Fruit fly (Drosophila melanogaster) whole organism, embryonic: ENCODE measurements around the gene CG17029.

Source experiments
- BtbVII ChIP-seq: fragments of 200-800 bp; sonication (Bioruptor generic); optimal IDR thresholded peaks from 3 replicates; lab custom pipeline; 2017; ENCODE audit warnings: missing biosample characterization, mild to moderate bottlenecking, missing genetic modification characterization
- CG1024 ChIP-seq: fragments of 200-800 bp; sonication (Bioruptor generic); IDR thresholded peaks from 2 replicates; pipeline ENCODE4 v1.3.6; 2022; ENCODE audit warnings: missing biosample characterization, missing genetic modification characterization
- CG11696 ChIP-seq: fragments of 200-800 bp; sonication (Bioruptor generic); IDR thresholded peaks from 2 replicates; pipeline ENCODE4 v1.3.6; 2022; ENCODE audit warnings: missing biosample characterization, missing genetic modification characterization
- CG14050 ChIP-seq: fragments of 200-800 bp; sonication (Bioruptor generic); IDR thresholded peaks from 3 replicates; pipeline ENCODE4 v1.3.6; 2022; ENCODE audit warnings: missing biosample characterization, missing genetic modification characterization
- CG15479 ChIP-seq: fragments of 200-800 bp; sonication (Bioruptor generic); optimal IDR thresholded peaks from 3 replicates; lab custom pipeline; 2019; ENCODE audit warnings: missing biosample characterization, mild to moderate bottlenecking, missing genetic modification characterization, moderate library complexity
- CG15601 ChIP-seq: fragments of 200-800 bp; sonication (Bioruptor generic); optimal IDR thresholded peaks from 3 replicates; lab custom pipeline; 2019; ENCODE audit warnings: missing biosample characterization, mild to moderate bottlenecking, missing genetic modification characterization, moderate library complexity
- CG15696 ChIP-seq: fragments of 200-800 bp; sonication (Bioruptor generic); optimal IDR thresholded peaks from 2 replicates; lab custom pipeline; 2019; ENCODE audit warnings: missing biosample characterization, mild to moderate bottlenecking, missing genetic modification characterization, moderate library complexity
- CG1832 ChIP-seq: fragments of 200-800 bp; sonication (Bioruptor generic); optimal IDR thresholded peaks from 2 replicates; lab custom pipeline; 2017; ENCODE audit warnings: missing biosample characterization, mild to moderate bottlenecking, missing genetic modification characterization, inconsistent platforms
- CG2678 ChIP-seq: fragments of 200-800 bp; sonication (Bioruptor generic); optimal IDR thresholded peaks from 3 replicates; lab custom pipeline; 2019; ENCODE audit warnings: missing biosample characterization, mild to moderate bottlenecking, missing genetic modification characterization, moderate library complexity
- CG3065 ChIP-seq: fragments of 200-800 bp; sonication (Bioruptor generic); optimal IDR thresholded peaks from 2 replicates; lab custom pipeline; 2016; ENCODE audit warnings: missing biosample characterization, missing genetic modification characterization
- CG31441 ChIP-seq: fragments of 200-800 bp; sonication (Bioruptor generic); IDR thresholded peaks from 2 replicates; pipeline ENCODE4 v1.3.6; 2022; ENCODE audit warnings: missing biosample characterization, missing genetic modification characterization
- CG3163 ChIP-seq: fragments of 200-800 bp; sonication (Bioruptor generic); optimal IDR thresholded peaks from 3 replicates; lab custom pipeline; 2016; ENCODE audit warnings: missing biosample characterization, missing genetic modification characterization
- CG33213 ChIP-seq: fragments of 200-800 bp; sonication (Bioruptor generic); optimal IDR thresholded peaks from 3 replicates; lab custom pipeline; 2016; ENCODE audit warnings: missing biosample characterization, missing genetic modification characterization
- CG34224 ChIP-seq: fragments of 200-800 bp; sonication (Bioruptor generic); IDR thresholded peaks from 3 replicates; pipeline ENCODE4 v1.3.6; 2022; ENCODE audit warnings: missing biosample characterization, missing genetic modification characterization; ENCODE audit not compliant: partially characterized antibody
- CG4282 ChIP-seq: fragments of 200-800 bp; sonication (Bioruptor generic); optimal IDR thresholded peaks from 2 replicates; lab custom pipeline; 2016; ENCODE audit warnings: missing biosample characterization, missing genetic modification characterization
- CG6765 ChIP-seq: fragments of 200-800 bp; sonication (Bioruptor generic); optimal IDR thresholded peaks from 3 replicates; lab custom pipeline; 2017; ENCODE audit warnings: missing biosample characterization, mild to moderate bottlenecking, missing genetic modification characterization
- CG7271 ChIP-seq: fragments of 200-800 bp; sonication (Bioruptor generic); optimal IDR thresholded peaks from 2 replicates; lab custom pipeline; 2018; ENCODE audit warnings: missing biosample characterization, mild to moderate bottlenecking, missing genetic modification characterization, moderate library complexity
- CG9609 ChIP-seq: fragments of 200-800 bp; sonication (Bioruptor generic); optimal IDR thresholded peaks from 3 replicates; lab custom pipeline; 2016; ENCODE audit warnings: missing biosample characterization, missing genetic modification characterization
- CkIIα-i1 ChIP-seq: fragments of 200-800 bp; sonication (Bioruptor generic); IDR thresholded peaks from 2 replicates; pipeline ENCODE4 v1.3.6; 2022; ENCODE audit warnings: missing biosample characterization, missing genetic modification characterization
- Doc2 ChIP-seq: fragments of 200-800 bp; sonication (Bioruptor generic); IDR thresholded peaks from 2 replicates; pipeline ENCODE4 v1.3.6; 2022; ENCODE audit warnings: missing biosample characterization, missing genetic modification characterization
- E2f2 ChIP-seq: fragments of 200-800 bp; sonication (Bioruptor generic); IDR thresholded peaks from 2 replicates; pipeline ENCODE4 v1.3.6; 2022; ENCODE audit warnings: missing biosample characterization, missing genetic modification characterization
- Hand ChIP-seq: fragments of 200-800 bp; sonication (Bioruptor generic); optimal IDR thresholded peaks from 2 replicates; lab custom pipeline; 2017; ENCODE audit warnings: mild to moderate bottlenecking, missing biosample characterization, missing genetic modification reagents, missing genetic modification characterization
- NK7.1 ChIP-seq: fragments of 200-800 bp; sonication (Bioruptor generic); optimal IDR thresholded peaks from 3 replicates; lab custom pipeline; 2016; ENCODE audit warnings: missing biosample characterization, missing genetic modification characterization
- PHDP ChIP-seq: fragments of 200-800 bp; sonication (Bioruptor generic); optimal IDR thresholded peaks from 3 replicates; lab custom pipeline; 2018; ENCODE audit warnings: missing biosample characterization, mild to moderate bottlenecking, missing genetic modification characterization, moderate library complexity
- Ptx1 ChIP-seq: fragments of 200-800 bp; sonication (Bioruptor generic); IDR thresholded peaks from 2 replicates; pipeline ENCODE4 v1.3.6; 2022; ENCODE audit warnings: missing biosample characterization, missing genetic modification characterization
- Sin3A ChIP-seq: fragments of >200 bp; optimal IDR thresholded peaks from 2 replicates; lab custom pipeline; 2018
- Stat92E ChIP-seq, 3 experiments: fragments of >200 bp in 2 of 3; fragments of 200-800 bp in 1 of 3; sonication (Bioruptor generic) in 1 of 3; optimal IDR thresholded peaks; 2 replicates each; lab custom pipeline; 2017 to 2019; ENCODE audit warnings: missing biosample characterization in 3 of 3, missing genetic modification characterization in 3 of 3, mild to moderate bottlenecking in 1 of 3, moderate library complexity in 1 of 3
- abd-A ChIP-seq: fragments of 200-800 bp; sonication (Bioruptor generic); optimal IDR thresholded peaks from 3 replicates; lab custom pipeline; 2019; ENCODE audit warnings: missing biosample characterization, mild to moderate bottlenecking, missing genetic modification characterization, moderate library complexity
- ap ChIP-seq: fragments of 200-800 bp; sonication (Bioruptor generic); IDR thresholded peaks from 2 replicates; pipeline ENCODE4 v1.3.6; 2022; ENCODE audit warnings: missing biosample characterization, missing genetic modification characterization
- az2 ChIP-seq: fragments of 200-800 bp; sonication (Bioruptor generic); optimal IDR thresholded peaks from 3 replicates; lab custom pipeline; 2016; ENCODE audit warnings: missing biosample characterization, missing genetic modification characterization
- bsh ChIP-seq, 2 experiments: fragments of 200-800 bp; sonication (Bioruptor generic); optimal IDR thresholded peaks; 2 replicates each; lab custom pipeline; 2017 to 2018; ENCODE audit warnings: mild to moderate bottlenecking in 2 of 2, missing biosample characterization in 2 of 2, missing genetic modification characterization in 2 of 2, moderate library complexity in 1 of 2
- croc ChIP-seq: fragments of 200-800 bp; sonication (Bioruptor generic); conservative IDR thresholded peaks from 3 replicates; pipeline ENCODE4 v1.3.6; 2022; ENCODE audit warnings: missing biosample characterization, missing genetic modification characterization
- da ChIP-seq: fragments of 200-800 bp; sonication (Bioruptor generic); optimal IDR thresholded peaks from 2 replicates; lab custom pipeline; 2016; ENCODE audit warnings: missing biosample characterization, missing genetic modification characterization
- dm ChIP-seq: fragments of 200-800 bp; sonication (Bioruptor generic); optimal IDR thresholded peaks from 3 replicates; lab custom pipeline; 2016; ENCODE audit warnings: missing biosample characterization, missing genetic modification characterization
- ems ChIP-seq: fragments of 200-800 bp; sonication (Bioruptor generic); optimal IDR thresholded peaks from 3 replicates; lab custom pipeline; 2016; ENCODE audit warnings: missing biosample characterization, missing genetic modification characterization
- eyg ChIP-seq: fragments of 200-800 bp; sonication (Bioruptor generic); optimal IDR thresholded peaks from 3 replicates; lab custom pipeline; 2016; ENCODE audit warnings: missing biosample characterization, missing genetic modification characterization
- fd64A ChIP-seq: fragments of 200-800 bp; sonication (Bioruptor generic); optimal IDR thresholded peaks from 3 replicates; lab custom pipeline; 2018; ENCODE audit warnings: missing biosample characterization, mild to moderate bottlenecking, missing genetic modification characterization
- jing ChIP-seq: fragments of 200-800 bp; sonication (Bioruptor generic); optimal IDR thresholded peaks from 2 replicates; lab custom pipeline; 2018; ENCODE audit warnings: missing biosample characterization, mild to moderate bottlenecking, missing genetic modification characterization
- nau ChIP-seq: fragments of 200-800 bp; sonication (Bioruptor generic); optimal IDR thresholded peaks from 3 replicates; lab custom pipeline; 2017; ENCODE audit warnings: missing biosample characterization, mild to moderate bottlenecking, missing genetic modification characterization, missing genetic modification reagents
- nerfin-1 ChIP-seq: fragments of 200-800 bp; sonication (Bioruptor generic); optimal IDR thresholded peaks from 3 replicates; lab custom pipeline; 2019; ENCODE audit warnings: missing biosample characterization, mild to moderate bottlenecking, missing genetic modification characterization, moderate library complexity
- nerfin-2 ChIP-seq: fragments of 200-800 bp; sonication (Bioruptor generic); IDR thresholded peaks from 2 replicates; pipeline ENCODE4 v1.3.6; 2022; ENCODE audit warnings: missing biosample characterization, missing genetic modification characterization; ENCODE audit not compliant: partially characterized antibody
- org-1 ChIP-seq: fragments of 200-800 bp; sonication (Bioruptor generic); optimal IDR thresholded peaks from 2 replicates; lab custom pipeline; 2017; ENCODE audit warnings: missing biosample characterization, missing genetic modification characterization
- prd ChIP-seq, 3 experiments: fragments of >200 bp in 2 of 3; fragments of 200-800 bp in 1 of 3; sonication (Bioruptor generic) in 1 of 3; optimal IDR thresholded peaks in 2 of 3; IDR thresholded peaks in 1 of 3; 2 replicates in 2 of 3; 3 replicates in 1 of 3; pipeline versions ENCODE4 v1.3.6 to Lab custom; 2017 to 2022; ENCODE audit warnings: missing biosample characterization in 1 of 3, missing genetic modification characterization in 1 of 3
- pzg ChIP-seq: fragments of 200-800 bp; sonication (Bioruptor generic); optimal IDR thresholded peaks from 3 replicates; lab custom pipeline; 2018; ENCODE audit warnings: missing biosample characterization, mild to moderate bottlenecking, missing genetic modification characterization, moderate library complexity
- salm ChIP-seq: fragments of 200-800 bp; sonication (Bioruptor generic); optimal IDR thresholded peaks from 2 replicates; lab custom pipeline; 2018; ENCODE audit warnings: missing biosample characterization, mild to moderate bottlenecking, missing genetic modification characterization
- sisA ChIP-seq: fragments of 200-800 bp; sonication (Bioruptor generic); IDR thresholded peaks from 2 replicates; pipeline ENCODE4 v1.3.6; 2022; ENCODE audit warnings: missing biosample characterization, missing genetic modification characterization
- tll ChIP-seq, 2 experiments: fragments of 200-800 bp in 1 of 2; fragments of >200 bp in 1 of 2; sonication (Bioruptor generic) in 1 of 2; optimal IDR thresholded peaks; 2 replicates each; lab custom pipeline; 2017 to 2019; ENCODE audit warnings: missing biosample characterization in 2 of 2, missing genetic modification characterization in 2 of 2, mild to moderate bottlenecking in 1 of 2, moderate library complexity in 1 of 2
- vvl ChIP-seq: fragments of 200-800 bp; sonication (Bioruptor generic); IDR thresholded peaks from 2 replicates; pipeline ENCODE4 v1.3.6; 2022; ENCODE audit warnings: missing biosample characterization, missing genetic modification characterization
- wdn ChIP-seq: fragments of 200-800 bp; sonication (Bioruptor generic); IDR thresholded peaks from 2 replicates; pipeline ENCODE4 v1.3.6; 2022; ENCODE audit warnings: missing biosample characterization, missing genetic modification characterization
- zen ChIP-seq: fragments of 200-800 bp; sonication (Bioruptor generic); optimal IDR thresholded peaks from 3 replicates; lab custom pipeline; 2018; ENCODE audit warnings: missing biosample characterization, mild to moderate bottlenecking, missing genetic modification characterization, moderate library complexity
- zf30C ChIP-seq: fragments of 200-800 bp; sonication (Bioruptor generic); optimal IDR thresholded peaks from 3 replicates; lab custom pipeline; 2018; ENCODE audit warnings: missing biosample characterization, mild to moderate bottlenecking, missing genetic modification characterization

Gene CG17029

dm6 chr3L:15953892-15954291, 22.8 kb upstream of the CG17029 start (continued):
- TF ChIP-seq BtbVII (GFP tag; lab: Kevin White, UChicago) = no peak
- no peak for TF ChIP-seq CG31441 (GFP tag; lab: Robert Waterston, UW)
- TF ChIP-seq abd-A (tag; lab: Kevin White, UChicago) = peak; percentile 5
- no peak for TF ChIP-seq nerfin-2 (GFP tag; lab: Robert Waterston, UW)
- TF ChIP-seq eyg (GFP tag; lab: Kevin White, UChicago) = no peak
- TF ChIP-seq CG6765 (GFP tag; lab: Kevin White, UChicago) = no peak
- TF ChIP-seq Doc2 (GFP tag; lab: Robert Waterston, UW) = no peak
- peak; percentile 5 for TF ChIP-seq nerfin-1 (tag; lab: Kevin White, UChicago)
- TF ChIP-seq CG7271 = no peak
- no peak for TF ChIP-seq CG9609 (GFP tag; lab: Kevin White, UChicago)
- TF ChIP-seq pzg (GFP tag; lab: Kevin White, UChicago) = no peak
- TF ChIP-seq CG4282 = no peak
- no peak for TF ChIP-seq CG1024 (GFP tag; lab: Robert Waterston, UW)
- no peak for TF ChIP-seq ems (GFP tag; lab: Kevin White, UChicago)
- TF ChIP-seq CG14050 = no peak
- no peak for TF ChIP-seq jing
- TF ChIP-seq salm (tag; lab: Kevin White, UChicago) = no peak
- TF ChIP-seq ap = no peak
- TF ChIP-seq Sin3A (lab: Kevin White, UChicago) = no peak
- TF ChIP-seq wdn (GFP tag; lab: Robert Waterston, UW) = no peak
- TF ChIP-seq prd (optimal IDR thresholded peaks at IDR 0.05; lab: Kevin White, UChicago) = no peak
- TF ChIP-seq prd (GFP tag; IDR thresholded peaks at IDR 0.05; lab: Robert Waterston, UW) = peak; percentile 22; the same call in 1 of the 3 replicates
- no peak for TF ChIP-seq NK7.1 (GFP tag; lab: Kevin White, UChicago)
- TF ChIP-seq CG34224 (GFP tag; lab: Robert Waterston, UW) = no peak
- TF ChIP-seq CG15479 (GFP tag; lab: Kevin White, UChicago) = peak; percentile 11
- no peak for TF ChIP-seq CG33213 (GFP tag; lab: Kevin White, UChicago)
- TF ChIP-seq CG2678 (tag; lab: Kevin White, UChicago) = peak; percentile 29
- no peak for TF ChIP-seq fd64A (GFP tag; lab: Kevin White, UChicago)
- TF ChIP-seq Hand (GFP tag; lab: Kevin White, UChicago) = no peak
- TF ChIP-seq Ptx1 (GFP tag; lab: Robert Waterston, UW) = no peak
- TF ChIP-seq croc (GFP tag; lab: Robert Waterston, UW) = no peak
- no peak for TF ChIP-seq az2 (GFP tag; lab: Kevin White, UChicago)
- TF ChIP-seq nau = no peak
- no peak for TF ChIP-seq sisA (GFP tag; lab: Robert Waterston, UW)
- TF ChIP-seq da (GFP tag; lab: Kevin White, UChicago) = no peak
- peak; percentile 32 for TF ChIP-seq CG15696 (tag; lab: Kevin White, UChicago)
- no peak for TF ChIP-seq dm (GFP tag; lab: Kevin White, UChicago)
- TF ChIP-seq vvl = 0 out of 2 replicates have a peak, but pooled peaks have one; percentile 18
- peak in 1 of 2 experiments; percentile 79 for TF ChIP-seq tll (GFP tag; optimal IDR thresholded peaks at IDR 0.05; lab: Kevin White, UChicago)
- no peak for TF ChIP-seq CG11696 (GFP tag; lab: Robert Waterston, UW)
- TF ChIP-seq Stat92E (GFP tag; optimal IDR thresholded peaks at IDR 0.05; lab: Kevin White, UChicago) = no peak
- TF ChIP-seq CG15601 (tag; lab: Kevin White, UChicago) = no peak
- TF ChIP-seq PHDP (tag; lab: Kevin White, UChicago) = no peak
- no peak for TF ChIP-seq org-1 (GFP tag; lab: Kevin White, UChicago)
- no peak for TF ChIP-seq CG3163 (GFP tag; lab: Kevin White, UChicago)
- TF ChIP-seq E2f2 = no peak
- TF ChIP-seq CG1832 (GFP tag; lab: Kevin White, UChicago) = no peak
- TF ChIP-seq CkIIα-i1 (GFP tag; lab: Robert Waterston, UW) = no peak
- peak; percentile 2 for TF ChIP-seq zen (tag; lab: Kevin White, UChicago)
- TF ChIP-seq zf30C (GFP tag; lab: Kevin White, UChicago) = peak; percentile 10
- TF ChIP-seq CG3065 (GFP tag; lab: Kevin White, UChicago) = no peak
- no peak for TF ChIP-seq bsh (GFP tag; optimal IDR thresholded peaks at IDR 0.05; lab: Kevin White, UChicago)
